Worm (Caenorhabditis elegans) whole organism, L4 larva: ENCODE data around the gene Y102E9.6.

ENCODE experiments used
- D1046.2 ChIP-seq: fragments of 200-800 bp; sonication (Bioruptor generic); IDR thresholded peaks from 2 replicates; pipeline ENCODE4 v1.3.6; 2022; ENCODE audit warnings: missing genetic modification characterization, missing compliant biosample characterization
- F37D6.2 ChIP-seq: sonication (generic microtip); optimal IDR thresholded peaks from 2 replicates; lab custom pipeline; 2016; ENCODE audit warnings: mild to moderate bottlenecking, missing genetic modification characterization, missing compliant biosample characterization
- Y105C5A.15 ChIP-seq: fragments of 200-800 bp; sonication (Bioruptor generic); IDR thresholded peaks from 2 replicates; pipeline ENCODE4 v1.3.6; 2022; ENCODE audit warnings: missing genetic modification characterization, missing compliant biosample characterization
- Y48G9A.11 ChIP-seq: fragments of 200-800 bp; sonication (Bioruptor generic); IDR thresholded peaks from 2 replicates; pipeline ENCODE4 v1.3.6; 2022; ENCODE audit warnings: missing genetic modification reagents, missing genetic modification characterization, missing compliant biosample characterization
- ZK337.2 ChIP-seq: fragments of 200-800 bp; sonication (Bioruptor generic); IDR thresholded peaks from 2 replicates; pipeline ENCODE4 v1.3.6; 2022; ENCODE audit warnings: missing genetic modification reagents, missing genetic modification characterization, missing compliant biosample characterization
- aha-1 ChIP-seq: fragments of 150-350 bp; peaks from one replicate; lab custom pipeline; 2014; ENCODE audit warnings: missing biosample characterization, missing genetic modification characterization
- ama-1 ChIP-seq: fragments of 150-350 bp; optimal IDR thresholded peaks from 2 replicates; lab custom pipeline; 2014; ENCODE audit warnings: inconsistent platforms, mixed read lengths
- attf-4 ChIP-seq: sonication (generic microtip); optimal IDR thresholded peaks from 3 replicates; lab custom pipeline; 2017; ENCODE audit warnings: missing biosample characterization, missing genetic modification characterization
- ceh-28 ChIP-seq: fragments of 150-350 bp; optimal IDR thresholded peaks from 2 replicates; lab custom pipeline; 2014; ENCODE audit warnings: missing biosample characterization, missing genetic modification reagents, missing genetic modification characterization
- ceh-82 ChIP-seq: sonication (generic microtip); optimal IDR thresholded peaks from 2 replicates; lab custom pipeline; 2017; ENCODE audit warnings: missing biosample characterization, missing genetic modification characterization
- ces-1 ChIP-seq: fragments of 150-350 bp; sonication (generic microtip); optimal IDR thresholded peaks from 4 replicates; lab custom pipeline; 2014; ENCODE audit warnings: missing biosample characterization, missing genetic modification reagents, missing genetic modification characterization
- ctbp-1 ChIP-seq: fragments of 200-800 bp; sonication (Bioruptor generic); IDR thresholded peaks from 2 replicates; pipeline ENCODE4 v1.3.6; 2022; ENCODE audit warnings: missing genetic modification reagents, missing genetic modification characterization, missing compliant biosample characterization
- daf-16 ChIP-seq, 3 experiments: sonication (generic microtip); optimal IDR thresholded peaks; 2 replicates each; lab custom pipeline; 2016 to 2017; ENCODE audit warnings: missing genetic modification characterization in 3 of 3, missing genetic modification reagents in 3 of 3, mild to moderate bottlenecking in 2 of 3, missing compliant biosample characterization in 2 of 3, missing biosample characterization in 1 of 3, moderate library complexity in 1 of 3
- daf-19 ChIP-seq: fragments of 200-800 bp; sonication (Bioruptor generic); conservative IDR thresholded peaks from 2 replicates; pipeline ENCODE4 v1.3.6; 2022; ENCODE audit warnings: missing genetic modification characterization, missing compliant biosample characterization
- dmd-6 ChIP-seq: fragments of 200-800 bp; sonication (Bioruptor generic); IDR thresholded peaks from 2 replicates; pipeline ENCODE4 v1.3.6; 2022; ENCODE audit warnings: missing genetic modification reagents, missing genetic modification characterization, missing compliant biosample characterization
- dpl-1 ChIP-seq: fragments of 150-350 bp; optimal IDR thresholded peaks from 2 replicates; lab custom pipeline; 2014; ENCODE audit warnings: missing biosample characterization, missing genetic modification reagents, missing genetic modification characterization
- hlh-11 ChIP-seq: fragments of 200-800 bp; sonication (Bioruptor generic); optimal IDR thresholded peaks from 2 replicates; lab custom pipeline; 2018; ENCODE audit warnings: mild to moderate bottlenecking, missing genetic modification characterization, missing compliant biosample characterization
- hlh-30 ChIP-seq: sonication (generic microtip); optimal IDR thresholded peaks from 2 replicates; lab custom pipeline; 2017; ENCODE audit warnings: antibody characterized with exemption, mild to moderate bottlenecking, missing genetic modification characterization, missing compliant biosample characterization; ENCODE audit not compliant: insufficient read depth
- hmg-1.1 ChIP-seq: fragments of 200-800 bp; sonication (Bioruptor generic); IDR thresholded peaks from 2 replicates; pipeline ENCODE4 v1.3.6; 2022; ENCODE audit warnings: missing genetic modification reagents, missing genetic modification characterization, missing compliant biosample characterization
- lin-1 ChIP-seq: fragments of 200-800 bp; sonication (Bioruptor generic); IDR thresholded peaks from 2 replicates; pipeline ENCODE4 v1.3.6; 2022; ENCODE audit warnings: missing genetic modification reagents, missing genetic modification characterization, missing compliant biosample characterization
- lin-39 ChIP-seq: fragments of 150-350 bp; optimal IDR thresholded peaks from 2 replicates; lab custom pipeline; 2014; ENCODE audit warnings: missing biosample characterization, missing genetic modification reagents, missing genetic modification characterization
- lsy-2 ChIP-seq, 2 experiments: fragments of 150-350 bp in 1 of 2; sonication (generic microtip) in 1 of 2; optimal IDR thresholded peaks; 2 replicates each; lab custom pipeline; 2014 to 2017; ENCODE audit warnings: missing biosample characterization in 2 of 2, missing genetic modification characterization in 2 of 2
- madf-5 ChIP-seq, 2 experiments: fragments of 200-800 bp; sonication (Bioruptor generic); IDR thresholded peaks; 2 replicates each; pipeline ENCODE4 v1.3.6; 2022; ENCODE audit warnings: missing compliant biosample characterization in 2 of 2, missing genetic modification characterization in 2 of 2
- madf-9 ChIP-seq: fragments of 200-800 bp; sonication (Bioruptor generic); conservative IDR thresholded peaks from 2 replicates; pipeline ENCODE4 v1.3.6; 2022; ENCODE audit warnings: missing genetic modification reagents, missing genetic modification characterization, missing compliant biosample characterization
- mdl-1 ChIP-seq, 2 experiments: fragments of 150-350 bp in 1 of 2; sonication (generic microtip) in 1 of 2; optimal IDR thresholded peaks; 2 replicates each; lab custom pipeline; 2014 to 2017; ENCODE audit warnings: missing biosample characterization in 2 of 2, missing genetic modification characterization in 2 of 2
- mep-1 ChIP-seq: fragments of 150-350 bp; sonication (generic microtip); optimal IDR thresholded peaks from 3 replicates; lab custom pipeline; 2014; ENCODE audit warnings: missing biosample characterization, missing genetic modification characterization
- mes-2 ChIP-seq: sonication (generic microtip); optimal IDR thresholded peaks from 2 replicates; lab custom pipeline; 2016; ENCODE audit warnings: missing genotype, mild to moderate bottlenecking, missing genetic modification characterization, missing compliant biosample characterization; ENCODE audit not compliant: poor library complexity, severe bottlenecking
- mxl-2 ChIP-seq: fragments of 200-800 bp; sonication (Bioruptor generic); conservative IDR thresholded peaks from 2 replicates; pipeline ENCODE4 v1.3.6; 2022; ENCODE audit warnings: missing genetic modification reagents, missing genetic modification characterization, missing compliant biosample characterization
- nhr-102 ChIP-seq: sonication (generic microtip); optimal IDR thresholded peaks from 2 replicates; lab custom pipeline; 2016; ENCODE audit warnings: mild to moderate bottlenecking, missing genetic modification characterization, moderate library complexity, missing compliant biosample characterization
- nhr-11 ChIP-seq: fragments of 150-350 bp; optimal IDR thresholded peaks from 2 replicates; lab custom pipeline; 2014; ENCODE audit warnings: missing biosample characterization, missing genetic modification characterization
- nhr-237 ChIP-seq: sonication (generic microtip); optimal IDR thresholded peaks from 2 replicates; lab custom pipeline; 2017; ENCODE audit warnings: missing biosample characterization, missing genetic modification characterization
- nhr-41 ChIP-seq: fragments of 200-800 bp; sonication (Bioruptor generic); IDR thresholded peaks from 2 replicates; pipeline ENCODE4 v1.3.6; 2022; ENCODE audit warnings: missing genetic modification reagents, missing genetic modification characterization, missing compliant biosample characterization
- nhr-48 ChIP-seq: sonication (generic microtip); optimal IDR thresholded peaks from 2 replicates; lab custom pipeline; 2016; ENCODE audit warnings: mild to moderate bottlenecking, missing genetic modification characterization, missing compliant biosample characterization
- nhr-6 ChIP-seq: fragments of 150-350 bp; optimal IDR thresholded peaks from 2 replicates; lab custom pipeline; 2014; ENCODE audit warnings: missing biosample characterization, missing genetic modification characterization
- nhr-77 ChIP-seq: fragments of 150-350 bp; optimal IDR thresholded peaks from 2 replicates; lab custom pipeline; 2014; ENCODE audit warnings: missing biosample characterization, missing genetic modification characterization
- pqm-1 ChIP-seq: sonication (generic microtip); optimal IDR thresholded peaks from 2 replicates; lab custom pipeline; 2017; ENCODE audit warnings: missing biosample characterization, missing genetic modification characterization
- rbr-2 ChIP-seq: sonication (generic microtip); optimal IDR thresholded peaks from 2 replicates; lab custom pipeline; 2016; ENCODE audit warnings: missing genotype, missing genetic modification characterization, missing compliant biosample characterization
- set-16 ChIP-seq: fragments of 200-800 bp; sonication (Bioruptor generic); IDR thresholded peaks from 2 replicates; pipeline ENCODE4 v1.3.6; 2022; ENCODE audit warnings: missing genetic modification reagents, missing genetic modification characterization, missing compliant biosample characterization
- skn-1 ChIP-seq: fragments of 150-350 bp; optimal IDR thresholded peaks from 2 replicates; lab custom pipeline; 2014; ENCODE audit warnings: missing biosample characterization, missing genetic modification characterization
- spr-1 ChIP-seq: sonication (generic microtip); optimal IDR thresholded peaks from 2 replicates; lab custom pipeline; 2016; ENCODE audit warnings: mild to moderate bottlenecking, missing genetic modification characterization, missing compliant biosample characterization
- spr-3 ChIP-seq: fragments of 200-800 bp; sonication (Bioruptor generic); optimal IDR thresholded peaks from 2 replicates; lab custom pipeline; 2018; ENCODE audit warnings: mild to moderate bottlenecking, missing genetic modification characterization, missing compliant biosample characterization
- tag-97 ChIP-seq: fragments of 200-800 bp; sonication (Bioruptor generic); IDR thresholded peaks from 2 replicates; pipeline ENCODE4 v1.3.6; 2022; ENCODE audit warnings: missing genetic modification characterization, missing compliant biosample characterization
- tra-1 ChIP-seq: fragments of 200-800 bp; sonication (Bioruptor generic); IDR thresholded peaks from 2 replicates; pipeline ENCODE4 v1.3.6; 2022; ENCODE audit warnings: missing genetic modification reagents, missing genetic modification characterization, missing compliant biosample characterization
- unc-130 ChIP-seq: sonication (generic microtip); optimal IDR thresholded peaks from 2 replicates; lab custom pipeline; 2016; ENCODE audit warnings: missing genetic modification reagents, missing genetic modification characterization, missing compliant biosample characterization
- unc-62 ChIP-seq, 3 experiments: fragments of 150-350 bp in 1 of 3; sonication (generic microtip); optimal IDR thresholded peaks in 2 of 3; peaks in 1 of 3; 1 replicate in 1 of 3; 2 replicates in 2 of 3; lab custom pipeline; 2014 to 2017; ENCODE audit warnings: missing biosample characterization in 3 of 3, missing genetic modification characterization in 3 of 3, missing genetic modification reagents in 3 of 3, missing genotype in 1 of 3
- zfp-2 ChIP-seq: sonication (generic microtip); optimal IDR thresholded peaks from 2 replicates; lab custom pipeline; 2016; ENCODE audit warnings: mild to moderate bottlenecking, missing genetic modification characterization, missing compliant biosample characterization
- zip-11 ChIP-seq: fragments of 200-800 bp; sonication (Bioruptor generic); IDR thresholded peaks from 2 replicates; pipeline ENCODE4 v1.3.6; 2022; ENCODE audit warnings: missing genetic modification characterization, missing compliant biosample characterization
- zip-2 ChIP-seq: fragments of 150-350 bp; optimal IDR thresholded peaks from 2 replicates; lab custom pipeline; 2014; ENCODE audit warnings: missing biosample characterization, missing genetic modification characterization

Y102E9.6 gene

ce11 chrIII:6709983-6710382, 26.5 kb downstream of the Y102E9.6 start, which contains the start of gene isw-1 (continued):
- no peak for TF ChIP-seq nhr-102 (tag; lab: Kevin White, UChicago)
- no peak for TF ChIP-seq pqm-1 (tag; lab: Kevin White, UChicago)
- peak; percentile 7 for TF ChIP-seq hlh-11 (tag; lab: Kevin White, UChicago)
- peak; percentile 66 for TF ChIP-seq mes-2
- TF ChIP-seq unc-130 (GFP tag; lab: Kevin White, UChicago): peak; percentile 60
- no peak for TF ChIP-seq madf-5 (GFP tag; IDR thresholded peaks at IDR 0.05; lab: Robert Waterston, UW)
- no peak for TF ChIP-seq zip-2 (tag; lab: Kevin White, UChicago)
- TF ChIP-seq nhr-77 (tag; lab: Kevin White, UChicago): no peak
- no peak for TF ChIP-seq zip-11

- no peak for TF ChIP-seq dpl-1
- TF ChIP-seq nhr-237 (tag; lab: Kevin White, UChicago): no peak
- no peak for TF ChIP-seq ceh-82 (tag; lab: Kevin White, UChicago)
- no peak for TF ChIP-seq ZK337.2 (GFP tag; lab: Robert Waterston, UW)
- TF ChIP-seq ceh-28: no peak
- TF ChIP-seq lin-39: no peak
- TF ChIP-seq mxl-2: no peak
- TF ChIP-seq tra-1 (GFP tag; lab: Robert Waterston, UW): no peak
- TF ChIP-seq Y105C5A.15 (GFP tag; lab: Robert Waterston, UW): no peak
- no peak for TF ChIP-seq lin-1 (GFP tag; lab: Robert Waterston, UW)
- TF ChIP-seq madf-9 (GFP tag; lab: Robert Waterston, UW): no peak
- no peak for TF ChIP-seq Y48G9A.11 (GFP tag; lab: Robert Waterston, UW)
- TF ChIP-seq D1046.2 (GFP tag; lab: Robert Waterston, UW): no peak
- TF ChIP-seq nhr-48 (tag; lab: Kevin White, UChicago): no peak
- no peak for TF ChIP-seq spr-1 (tag; lab: Kevin White, UChicago)
- TF ChIP-seq daf-16 (GFP tag; optimal IDR thresholded peaks at IDR 0.05; lab: Kevin White, UChicago): no peak
- no peak for TF ChIP-seq daf-16 (tag; optimal IDR thresholded peaks at IDR 0.05; lab: Kevin White, UChicago)
- no peak for TF ChIP-seq zip-2 (tag; lab: Kevin White, UChicago)
- TF ChIP-seq zip-11: no peak
These were observed 31.0 kb downstream of the Y102E9.6 start, which contains the start of gene F37A4.6 for ce11 chrIII:6705515-6705914. Gene F37A4.6 (plus strand): TSS chrIII:6705815.

- TF ChIP-seq lsy-2 (tag; optimal IDR thresholded peaks at IDR 0.05; lab: Kevin White, UChicago): peak; percentile 61 to 62
- no peak for TF ChIP-seq ama-1
- no peak for TF ChIP-seq spr-3 (GFP tag; lab: Kevin White, UChicago)
- peak; percentile 65 for TF ChIP-seq rbr-2 (tag; lab: Kevin White, UChicago)
- TF ChIP-seq aha-1 (tag; lab: Kevin White, UChicago): peak; percentile 80
- 0 out of 2 replicates have a peak, but pooled peaks have one; percentile 48 for TF ChIP-seq ctbp-1 (GFP tag; lab: Robert Waterston, UW)
- no peak for TF ChIP-seq ZK337.2 (GFP tag; lab: Robert Waterston, UW)
- no peak for TF ChIP-seq zfp-2 (tag; lab: Kevin White, UChicago)
- TF ChIP-seq tag-97 (GFP tag; lab: Robert Waterston, UW): no peak
- no peak for TF ChIP-seq nhr-41 (GFP tag; lab: Robert Waterston, UW)
- peak; percentile 25 for TF ChIP-seq F37D6.2
- TF ChIP-seq attf-4 (tag; lab: Kevin White, UChicago): no peak
- TF ChIP-seq hlh-30 (tag; lab: Kevin White, UChicago): peak; percentile 54
- TF ChIP-seq mep-1 (tag; lab: Kevin White, UChicago): peak; percentile 63
- no peak for TF ChIP-seq nhr-77 (tag; lab: Kevin White, UChicago)
- TF ChIP-seq lin-1 (GFP tag; lab: Robert Waterston, UW): no peak
- TF ChIP-seq daf-16 (GFP tag; optimal IDR thresholded peaks at IDR 0.05; lab: Kevin White, UChicago): no peak
- no peak for TF ChIP-seq daf-16 (tag; optimal IDR thresholded peaks at IDR 0.05; lab: Kevin White, UChicago)
- peak; percentile 33 for TF ChIP-seq nhr-11 (tag; lab: Kevin White, UChicago)
- no peak for TF ChIP-seq dmd-6
- no peak for TF ChIP-seq nhr-6 (tag; lab: Kevin White, UChicago)
- no peak for TF ChIP-seq daf-19 (GFP tag; lab: Robert Waterston, UW)
- TF ChIP-seq hmg-1.1 (GFP tag; lab: Robert Waterston, UW): peak; percentile 66
- no peak for TF ChIP-seq zip-11
- TF ChIP-seq mdl-1 (tag; optimal IDR thresholded peaks at IDR 0.05; lab: Kevin White, UChicago): peak in 1 of 2 experiments; percentile 69
- TF ChIP-seq ces-1 (GFP tag; lab: Kevin White, UChicago): peak; percentile 21
- no peak; the same call in 1 of the 2 replicates for TF ChIP-seq set-16 (GFP tag; lab: Robert Waterston, UW)
- peak in 1 of 2 experiments; percentile 3 for TF ChIP-seq unc-62 (GFP tag; optimal IDR thresholded peaks at IDR 0.05 in 1 of 2; lab: Kevin White, UChicago)
- TF ChIP-seq unc-62 (tag; optimal IDR thresholded peaks at IDR 0.05; lab: Kevin White, UChicago): no peak
- TF ChIP-seq skn-1: no peak
These were observed 41.3 kb downstream of the Y102E9.6 start for ce11 chrIII:6695189-6695588.
